Fruit fly (Drosophila melanogaster): Measurements from ENCODE around the gene RYa-R.

dm6 chr3R:27069201-27069600, 72.4 kb downstream of the RYa-R start:
- TF ChIP-seq CG8478 (optimal IDR thresholded peaks at IDR 0.05) (no peak), pan (optimal IDR thresholded peaks at IDR 0.05) (no peak), psq (optimal IDR thresholded peaks at IDR 0.05) (no peak), Dll (optimal IDR thresholded peaks at IDR 0.05) (no peak), usp (GFP tag; optimal IDR thresholded peaks at IDR 0.05) (no peak), EcR (GFP tag; optimal IDR thresholded peaks at IDR 0.05) (no peak)

Data from whole organism.